Worm (Caenorhabditis elegans) whole organism, young adult: ENCODE data around the gene Y43D4A.6.

Experiments
- Y95B8A.8 ChIP-seq: fragments of 200-800 bp; sonication (Bioruptor generic); IDR thresholded peaks from 2 replicates; pipeline ENCODE4 v1.3.6; 2022; ENCODE audit warnings: missing genetic modification reagents, missing genetic modification characterization, missing compliant biosample characterization
- dox-1 ChIP-seq: fragments of 200-800 bp; sonication (Bioruptor generic); IDR thresholded peaks from 2 replicates; pipeline ENCODE4 v1.3.6; 2022; ENCODE audit warnings: missing genetic modification reagents, missing genetic modification characterization, missing compliant biosample characterization
- dpl-1 ChIP-seq: fragments of 150-350 bp; optimal IDR thresholded peaks from 2 replicates; lab custom pipeline; 2014; ENCODE audit warnings: missing biosample characterization, missing genetic modification reagents, missing genetic modification characterization
- lag-1 ChIP-seq: fragments of 200-800 bp; sonication (Bioruptor generic); IDR thresholded peaks from 2 replicates; pipeline ENCODE4 v1.3.6; 2022; ENCODE audit warnings: missing genetic modification reagents, missing genetic modification characterization, missing compliant biosample characterization
- lin-35 ChIP-seq, 3 experiments: fragments of 150-350 bp in 2 of 3; sonication (generic microtip) in 1 of 3; optimal IDR thresholded peaks; 2 replicates each; lab custom pipeline; 2014 to 2018; ENCODE audit warnings: missing biosample characterization in 3 of 3, missing genetic modification characterization in 3 of 3, missing genetic modification reagents in 3 of 3
- nfya-1 ChIP-seq: sonication (generic microtip); optimal IDR thresholded peaks from 2 replicates; lab custom pipeline; 2017; ENCODE audit warnings: antibody characterized with exemption, missing compliant biosample characterization, missing genetic modification characterization, borderline replicate concordance; ENCODE audit not compliant: insufficient read depth

ce11 chrIV:16787024-16787423 lies at the start of gene Y43D4A.6:
- no peak for TF ChIP-seq lin-35 (GFP tag; optimal IDR thresholded peaks at IDR 0.05; lab: Kevin White, UChicago)
- TF ChIP-seq lag-1 (GFP tag; lab: Robert Waterston, UW), result no peak
- no peak for TF ChIP-seq Y95B8A.8 (GFP tag; lab: Robert Waterston, UW)
- no peak for TF ChIP-seq dpl-1 (GFP tag; lab: Kevin White, UChicago)
- no peak for TF ChIP-seq nfya-1 (tag; lab: Kevin White, UChicago)
- no peak for TF ChIP-seq dox-1
